Fruit fly (Drosophila melanogaster): ENCODE results near the gene CG6276.

CG6276 gene

dm6 chr3R:15347822-15348221, 28.0 kb upstream of the CG6276 start, which contains the start of the genes CG42726 and CG42727:
TSS of gene CG42726 (plus strand) at chr3R:15348048.
TSS of gene CG42727 (plus strand) at chr3R:15348048.
- TF ChIP-seq CG8388 (GFP tag; optimal IDR thresholded peaks at IDR 0.05) (peak; percentile 2), caup (GFP tag; optimal IDR thresholded peaks at IDR 0.05; ENCODE audit: severe bottlenecking) (peak; percentile 30), CG14710 (tag; optimal IDR thresholded peaks at IDR 0.05) (peak; percentile 26), vvl (GFP tag; IDR thresholded peaks at IDR 0.05) (0 out of 2 replicates have a peak, but pooled peaks have one; percentile 34), prd (optimal IDR thresholded peaks at IDR 0.05) (no peak), prd (GFP tag; IDR thresholded peaks at IDR 0.05) (peak; percentile 34; the same call in 1 of the 3 replicates), br (optimal IDR thresholded peaks at IDR 0.05) (no peak), lov (optimal IDR thresholded peaks at IDR 0.05) (no peak), lov (GFP tag; IDR thresholded peaks at IDR 0.05) (no peak), Med (GFP tag) (peak; percentile 89), bsh (GFP tag; optimal IDR thresholded peaks at IDR 0.05) (peak in 1 of 2 experiments; percentile 32), CG12391 (tag; optimal IDR thresholded peaks at IDR 0.05) (peak; percentile 35), CG2199 (GFP tag; IDR thresholded peaks at IDR 0.05) (no peak), D19A (tag; optimal IDR thresholded peaks at IDR 0.05) (no peak), ranshi (GFP tag; IDR thresholded peaks at IDR 0.05) (peak; percentile 41; the same call in 1 of the 2 replicates), fd96Cb (tag; optimal IDR thresholded peaks at IDR 0.05) (peak; percentile 9), CG9817 (tag; optimal IDR thresholded peaks at IDR 0.05) (peak; percentile 40), stc (GFP tag; IDR thresholded peaks at IDR 0.05) (0 out of 2 replicates have a peak, but pooled peaks have one; percentile 31), Awh (GFP tag; IDR thresholded peaks at IDR 0.05) (peak; percentile 10; the same call in 1 of the 2 replicates), BEAF-32 (GFP tag; optimal IDR thresholded peaks at IDR 0.05) (peak; percentile 14), CG1647 (GFP tag; optimal IDR thresholded peaks at IDR 0.05) (peak; percentile 1), CG11398 (GFP tag; optimal IDR thresholded peaks at IDR 0.05) (no peak), Dip3 (GFP tag; optimal IDR thresholded peaks at IDR 0.05) (no peak), CG2116 (GFP tag; optimal IDR thresholded peaks at IDR 0.05) (peak; percentile 13), fd64A (GFP tag; optimal IDR thresholded peaks at IDR 0.05) (no peak), tin (GFP tag; optimal IDR thresholded peaks at IDR 0.05) (peak; percentile 51), CG14441 (GFP tag; IDR thresholded peaks at IDR 0.05) (0 out of 2 replicates have a peak, but pooled peaks have one; percentile 26), CG17359 (tag; optimal IDR thresholded peaks at IDR 0.05) (peak; percentile 28), Fer3 (tag; optimal IDR thresholded peaks at IDR 0.05) (peak; percentile 6), crp (GFP tag; optimal IDR thresholded peaks at IDR 0.05) (peak in 1 of 2 experiments; percentile 62), phol (tag; optimal IDR thresholded peaks at IDR 0.05) (peak; percentile 47), CG12659 (GFP tag; optimal IDR thresholded peaks at IDR 0.05) (peak; percentile 30), Bteb2 (GFP tag; optimal IDR thresholded peaks at IDR 0.05) (peak; percentile 27), ara (GFP tag; IDR thresholded peaks at IDR 0.05) (no peak), Lpt (GFP tag; optimal IDR thresholded peaks at IDR 0.05) (no peak), zen2 (GFP tag; IDR thresholded peaks at IDR 0.05; ENCODE audit: partially characterized antibody) (no peak), lola (GFP tag; optimal IDR thresholded peaks at IDR 0.05) (peak in 1 of 3 experiments; percentile 17), CG1233 (GFP tag; optimal IDR thresholded peaks at IDR 0.05) (peak; percentile 8), vnd (GFP tag; IDR thresholded peaks at IDR 0.05; ENCODE audit: partially characterized antibody) (no peak), CG17829 (tag; optimal IDR thresholded peaks at IDR 0.05) (peak; percentile 42), nerfin-1 (tag; optimal IDR thresholded peaks at IDR 0.05) (peak; percentile 54), CG18599 (GFP tag; optimal IDR thresholded peaks at IDR 0.05) (peak; percentile 5), grn (GFP tag; optimal IDR thresholded peaks at IDR 0.05) (no peak), ci (GFP tag; IDR thresholded peaks at IDR 0.05) (peak; percentile 66), Elba2 (GFP tag; optimal IDR thresholded peaks at IDR 0.05) (no peak), CG13424 (tag; optimal IDR thresholded peaks at IDR 0.05) (peak; percentile 42), gro (GFP tag; optimal IDR thresholded peaks at IDR 0.05) (peak; percentile 1), CG10654 (GFP tag; optimal IDR thresholded peaks at IDR 0.05) (peak; percentile 3), btn (GFP tag; optimal IDR thresholded peaks at IDR 0.05) (no peak), az2 (GFP tag; optimal IDR thresholded peaks at IDR 0.05) (peak; percentile 2)

Data from whole organism, embryonic.